Fruit fly (Drosophila melanogaster) whole organism, embryonic: ENCODE data around the gene Fas2.

Experiments
- Abd-B ChIP-seq: fragments of 200-800 bp; sonication (Bioruptor generic); optimal IDR thresholded peaks from 2 replicates; lab custom pipeline; 2018; ENCODE audit warnings: missing biosample characterization, mild to moderate bottlenecking, missing genetic modification characterization, moderate library complexity
- B-H2 ChIP-seq: fragments of 200-800 bp; sonication (Bioruptor generic); optimal IDR thresholded peaks from 2 replicates; lab custom pipeline; 2018; ENCODE audit warnings: missing biosample characterization, mild to moderate bottlenecking, missing genetic modification characterization
- CG10147 ChIP-seq: fragments of 200-800 bp; sonication (Bioruptor generic); optimal IDR thresholded peaks from 2 replicates; lab custom pipeline; 2019; ENCODE audit warnings: missing biosample characterization, mild to moderate bottlenecking, missing genetic modification characterization, moderate library complexity
- CG10267 ChIP-seq: fragments of 200-800 bp; sonication (Bioruptor generic); optimal IDR thresholded peaks from 2 replicates; lab custom pipeline; 2018; ENCODE audit warnings: missing biosample characterization, mild to moderate bottlenecking, missing genetic modification characterization, moderate library complexity
- CG11504 ChIP-seq: fragments of 200-800 bp; sonication (Bioruptor generic); optimal IDR thresholded peaks from 3 replicates; lab custom pipeline; 2019; ENCODE audit warnings: missing biosample characterization, mild to moderate bottlenecking, missing genetic modification characterization, moderate library complexity
- CG12942 ChIP-seq: fragments of 200-800 bp; sonication (Bioruptor generic); optimal IDR thresholded peaks from 3 replicates; lab custom pipeline; 2016; ENCODE audit warnings: missing biosample characterization, missing genetic modification characterization
- CG13775 ChIP-seq: fragments of 200-800 bp; sonication (Bioruptor generic); optimal IDR thresholded peaks from 3 replicates; lab custom pipeline; 2017; ENCODE audit warnings: missing biosample characterization, mild to moderate bottlenecking, missing genetic modification characterization
- CG1603 ChIP-seq: fragments of 200-800 bp; sonication (Bioruptor generic); optimal IDR thresholded peaks from 2 replicates; lab custom pipeline; 2019; ENCODE audit warnings: missing biosample characterization, mild to moderate bottlenecking, missing genetic modification characterization, moderate library complexity
- CG17612 ChIP-seq: fragments of 200-800 bp; sonication (Bioruptor generic); IDR thresholded peaks from 2 replicates; pipeline ENCODE4 v1.3.6; 2022; ENCODE audit warnings: missing biosample characterization, missing genetic modification characterization
- CG18599 ChIP-seq: fragments of 200-800 bp; sonication (Bioruptor generic); optimal IDR thresholded peaks from 3 replicates; lab custom pipeline; 2017; ENCODE audit warnings: missing biosample characterization, missing genetic modification characterization, mild to moderate bottlenecking, moderate library complexity, missing genetic modification reagents
- CG32767 ChIP-seq: fragments of 200-800 bp; sonication (Bioruptor generic); IDR thresholded peaks from 2 replicates; pipeline ENCODE4 v1.3.6; 2022; ENCODE audit warnings: missing biosample characterization, missing genetic modification characterization
- CG3995 ChIP-seq: fragments of 200-800 bp; sonication (Bioruptor generic); optimal IDR thresholded peaks from 3 replicates; lab custom pipeline; 2016; ENCODE audit warnings: missing biosample characterization, missing genetic modification characterization
- CG6175 ChIP-seq: fragments of 200-800 bp; sonication (Bioruptor generic); IDR thresholded peaks from 3 replicates; pipeline ENCODE4 v1.3.6; 2022; ENCODE audit warnings: missing biosample characterization, missing genetic modification characterization
- CG7271 ChIP-seq: fragments of 200-800 bp; sonication (Bioruptor generic); optimal IDR thresholded peaks from 2 replicates; lab custom pipeline; 2018; ENCODE audit warnings: missing biosample characterization, mild to moderate bottlenecking, missing genetic modification characterization, moderate library complexity
- CG8765 ChIP-seq: fragments of 200-800 bp; sonication (Bioruptor generic); IDR thresholded peaks from 2 replicates; pipeline ENCODE4 v1.3.6; 2022; ENCODE audit warnings: missing biosample characterization, missing genetic modification characterization
- Deaf1 ChIP-seq: fragments of 200-800 bp; optimal IDR thresholded peaks from 3 replicates; lab custom pipeline; 2019; ENCODE audit warnings: missing biosample characterization, mild to moderate bottlenecking, missing genetic modification characterization, moderate library complexity
- Dref ChIP-seq: fragments of 200-800 bp; sonication (Bioruptor generic); IDR thresholded peaks from 2 replicates; pipeline ENCODE4 v1.3.6; 2022; ENCODE audit warnings: missing biosample characterization, missing genetic modification characterization
- ERR ChIP-seq: fragments of 200-800 bp; sonication (Bioruptor generic); optimal IDR thresholded peaks from 2 replicates; lab custom pipeline; 2016; ENCODE audit warnings: missing biosample characterization, missing genetic modification characterization
- Gug ChIP-seq: fragments of 200-800 bp; sonication (Bioruptor generic); IDR thresholded peaks from 4 replicates; pipeline ENCODE4 v1.3.6; 2022; ENCODE audit warnings: missing biosample characterization, missing genetic modification characterization
- HLH54F ChIP-seq: fragments of 200-800 bp; sonication (Bioruptor generic); optimal IDR thresholded peaks from 3 replicates; lab custom pipeline; 2016; ENCODE audit warnings: missing biosample characterization, missing genetic modification characterization
- Hand ChIP-seq: fragments of 200-800 bp; sonication (Bioruptor generic); optimal IDR thresholded peaks from 2 replicates; lab custom pipeline; 2017; ENCODE audit warnings: mild to moderate bottlenecking, missing biosample characterization, missing genetic modification reagents, missing genetic modification characterization
- Hey ChIP-seq: fragments of 200-800 bp; sonication (Bioruptor generic); optimal IDR thresholded peaks from 3 replicates; lab custom pipeline; 2018; ENCODE audit warnings: missing biosample characterization, mild to moderate bottlenecking, missing genetic modification characterization
- HmgD ChIP-seq: fragments of 200-800 bp; sonication (Bioruptor generic); optimal IDR thresholded peaks from 3 replicates; lab custom pipeline; 2016; ENCODE audit warnings: missing biosample characterization, missing genetic modification characterization
- Hr78 ChIP-seq, 2 experiments: fragments of 200-800 bp in 1 of 2; fragments of >200 bp in 1 of 2; sonication (Bioruptor generic) in 1 of 2; optimal IDR thresholded peaks; 2 replicates each; lab custom pipeline; 2017 to 2019; ENCODE audit warnings: missing biosample characterization in 2 of 2, missing genetic modification characterization in 2 of 2, mild to moderate bottlenecking in 1 of 2, moderate library complexity in 1 of 2
- Hsf ChIP-seq: fragments of 200-800 bp; sonication (Bioruptor generic); optimal IDR thresholded peaks from 3 replicates; lab custom pipeline; 2016; ENCODE audit warnings: missing biosample characterization, missing genetic modification characterization
- PHDP ChIP-seq: fragments of 200-800 bp; sonication (Bioruptor generic); optimal IDR thresholded peaks from 3 replicates; lab custom pipeline; 2018; ENCODE audit warnings: missing biosample characterization, mild to moderate bottlenecking, missing genetic modification characterization, moderate library complexity
- Sox102F ChIP-seq: fragments of 200-800 bp; sonication (Bioruptor generic); optimal IDR thresholded peaks from 2 replicates; lab custom pipeline; 2018; ENCODE audit warnings: missing biosample characterization, mild to moderate bottlenecking, missing genetic modification characterization, moderate library complexity
- cg ChIP-seq: fragments of 200-800 bp; sonication (Bioruptor generic); optimal IDR thresholded peaks from 3 replicates; lab custom pipeline; 2019; ENCODE audit warnings: missing biosample characterization, mild to moderate bottlenecking, missing genetic modification characterization, moderate library complexity
- ci ChIP-seq: fragments of 200-800 bp; sonication (Bioruptor generic); IDR thresholded peaks from 3 replicates; pipeline ENCODE4 v1.3.6; 2022; ENCODE audit warnings: missing biosample characterization, missing genetic modification characterization
- grn ChIP-seq: fragments of 200-800 bp; sonication (Bioruptor generic); optimal IDR thresholded peaks from 3 replicates; lab custom pipeline; 2017; ENCODE audit warnings: missing biosample characterization, missing genetic modification characterization
- gt ChIP-seq: fragments of 200-800 bp; sonication (Bioruptor generic); IDR thresholded peaks from 2 replicates; pipeline ENCODE4 v1.3.6; 2022; ENCODE audit warnings: missing biosample characterization, missing genetic modification characterization
- h ChIP-seq: fragments of >200 bp; optimal IDR thresholded peaks from 2 replicates; lab custom pipeline; 2017
- hb ChIP-seq: fragments of 200-800 bp; sonication (Bioruptor generic); IDR thresholded peaks from 3 replicates; pipeline ENCODE4 v1.3.6; 2022; ENCODE audit warnings: missing biosample characterization, missing genetic modification characterization; ENCODE audit not compliant: partially characterized antibody
- insv ChIP-seq, 2 experiments: fragments of 200-800 bp; sonication (Bioruptor generic); optimal IDR thresholded peaks; 3 replicates each; lab custom pipeline; 2016 to 2018; ENCODE audit warnings: missing biosample characterization in 2 of 2, missing genetic modification characterization in 2 of 2
- jumu ChIP-seq: fragments of 200-800 bp; sonication (Bioruptor generic); optimal IDR thresholded peaks from 3 replicates; lab custom pipeline; 2016; ENCODE audit warnings: missing biosample characterization, missing genetic modification characterization
- ken ChIP-seq: fragments of 200-800 bp; sonication (Bioruptor generic); IDR thresholded peaks from 3 replicates; pipeline ENCODE4 v1.3.6; 2022; ENCODE audit warnings: missing biosample characterization, missing genetic modification characterization
- lmd ChIP-seq: fragments of 200-800 bp; sonication (Bioruptor generic); IDR thresholded peaks from 2 replicates; pipeline ENCODE4 v1.3.6; 2022; ENCODE audit warnings: missing biosample characterization, missing genetic modification characterization
- mam ChIP-seq: fragments of 200-800 bp; sonication (Bioruptor generic); optimal IDR thresholded peaks from 3 replicates; lab custom pipeline; 2016; ENCODE audit warnings: missing biosample characterization, missing genetic modification characterization
- mirr ChIP-seq: fragments of 200-800 bp; sonication (Bioruptor generic); optimal IDR thresholded peaks from 3 replicates; lab custom pipeline; 2018; ENCODE audit warnings: missing biosample characterization, mild to moderate bottlenecking, missing genetic modification characterization
- nerfin-1 ChIP-seq: fragments of 200-800 bp; sonication (Bioruptor generic); optimal IDR thresholded peaks from 3 replicates; lab custom pipeline; 2019; ENCODE audit warnings: missing biosample characterization, mild to moderate bottlenecking, missing genetic modification characterization, moderate library complexity
- org-1 ChIP-seq: fragments of 200-800 bp; sonication (Bioruptor generic); optimal IDR thresholded peaks from 2 replicates; lab custom pipeline; 2017; ENCODE audit warnings: missing biosample characterization, missing genetic modification characterization
- pum ChIP-seq: fragments of 200-800 bp; sonication (Bioruptor generic); optimal IDR thresholded peaks from 2 replicates; lab custom pipeline; 2016; ENCODE audit warnings: missing biosample characterization, missing genetic modification characterization
- ranshi ChIP-seq: fragments of 200-800 bp; sonication (Bioruptor generic); IDR thresholded peaks from 2 replicates; pipeline ENCODE4 v1.3.6; 2022; ENCODE audit warnings: missing biosample characterization, missing genetic modification characterization
- sd ChIP-seq: fragments of 200-800 bp; sonication (Bioruptor generic); optimal IDR thresholded peaks from 3 replicates; lab custom pipeline; 2018; ENCODE audit warnings: missing biosample characterization, mild to moderate bottlenecking, missing genetic modification characterization, moderate library complexity
- slbo ChIP-seq: fragments of 200-800 bp; sonication (Bioruptor generic); IDR thresholded peaks from 2 replicates; pipeline ENCODE4 v1.3.6; 2022; ENCODE audit warnings: missing biosample characterization, missing genetic modification characterization
- tin ChIP-seq: fragments of 200-800 bp; sonication (Bioruptor generic); optimal IDR thresholded peaks from 3 replicates; lab custom pipeline; 2016; ENCODE audit warnings: missing biosample characterization, missing genetic modification characterization
- tll ChIP-seq, 2 experiments: fragments of 200-800 bp in 1 of 2; fragments of >200 bp in 1 of 2; sonication (Bioruptor generic) in 1 of 2; optimal IDR thresholded peaks; 2 replicates each; lab custom pipeline; 2017 to 2019; ENCODE audit warnings: missing biosample characterization in 2 of 2, missing genetic modification characterization in 2 of 2, mild to moderate bottlenecking in 1 of 2, moderate library complexity in 1 of 2
- twi ChIP-seq: fragments of 200-800 bp; optimal IDR thresholded peaks from 2 replicates; lab custom pipeline; 2019; ENCODE audit warnings: missing biosample characterization, mild to moderate bottlenecking, missing genetic modification characterization, moderate library complexity
- vfl ChIP-seq: fragments of 200-800 bp; sonication (Bioruptor generic); optimal IDR thresholded peaks from 2 replicates; lab custom pipeline; 2016; ENCODE audit warnings: missing biosample characterization, missing genetic modification characterization

The Fas2 gene

DNA sequence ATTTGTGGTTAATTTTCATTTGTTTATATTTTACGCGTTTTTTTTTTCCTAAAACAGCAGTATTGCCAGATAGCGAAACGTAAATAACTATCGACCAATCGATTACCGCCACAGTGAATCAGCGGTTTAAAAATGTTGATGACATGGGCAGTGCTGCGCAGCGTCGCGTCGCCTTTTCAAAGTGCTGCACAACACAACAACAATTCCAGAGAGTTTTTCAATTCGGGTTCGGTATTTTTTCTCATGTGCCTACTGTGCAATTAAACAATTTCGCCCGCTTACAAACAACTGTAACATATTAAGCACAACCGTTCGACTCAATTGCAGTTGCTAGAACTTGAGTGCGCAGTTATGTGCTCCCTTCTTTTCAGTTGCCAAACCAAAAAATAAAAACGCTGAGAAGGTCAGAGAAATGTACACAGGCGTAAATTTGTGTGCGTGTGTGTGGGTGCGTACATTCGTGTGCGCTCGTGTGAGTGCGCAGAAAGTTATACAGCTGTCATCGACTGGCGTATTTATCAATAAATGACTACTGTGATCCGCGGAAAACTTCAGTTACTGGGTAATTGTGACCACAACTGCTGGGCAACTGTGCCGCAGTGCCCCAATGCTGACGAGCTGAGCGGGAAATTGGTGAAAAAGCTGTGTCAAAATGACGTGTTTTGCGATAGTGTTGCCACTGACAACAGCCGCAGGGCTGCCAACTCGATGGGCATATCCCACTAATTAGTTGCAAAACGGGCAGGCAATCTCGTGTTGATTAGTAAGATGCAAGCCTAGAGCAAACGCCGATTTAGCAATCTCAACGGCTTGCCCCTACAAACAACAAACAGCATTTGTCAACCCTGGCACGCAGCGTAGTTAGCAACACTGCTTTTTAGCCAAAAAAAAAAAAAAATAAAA lies 88.8 kb downstream of the Fas2 start, which contains the start of the genes tyf and Tip60 (continued):
- TF ChIP-seq ken (GFP tag; lab: Robert Waterston, UW): no peak
- TF ChIP-seq PHDP (tag; lab: Kevin White, UChicago): no peak
- TF ChIP-seq CG10147 (GFP tag; lab: Kevin White, UChicago): no peak
- no peak for TF ChIP-seq CG11504
- TF ChIP-seq mam (GFP tag; lab: Kevin White, UChicago): peak; percentile 36
- TF ChIP-seq lmd (GFP tag; lab: Robert Waterston, UW): peak; percentile 24; the same call in 1 of the 2 replicates
- TF ChIP-seq org-1 (GFP tag; lab: Kevin White, UChicago): no peak
- TF ChIP-seq ci (GFP tag; lab: Robert Waterston, UW): peak; percentile 47; the same call in 1 of the 3 replicates
- no peak for TF ChIP-seq Abd-B
- peak; percentile 51 for TF ChIP-seq CG1603
- TF ChIP-seq CG10267 (tag; lab: Kevin White, UChicago): peak; percentile 88
- no peak for TF ChIP-seq sd (tag; lab: Kevin White, UChicago)
- TF ChIP-seq Deaf1 (tag; lab: Kevin White, UChicago): no peak
- peak; percentile 34 for TF ChIP-seq CG18599 (GFP tag; lab: Kevin White, UChicago)
- no peak for TF ChIP-seq hb
- no peak for TF ChIP-seq Hand (GFP tag; lab: Kevin White, UChicago)
- peak; percentile 12 for TF ChIP-seq vfl (GFP tag; lab: Kevin White, UChicago)
- no peak for TF ChIP-seq gt
- TF ChIP-seq h: no peak
- TF ChIP-seq Hey (tag; lab: Kevin White, UChicago): no peak
- TF ChIP-seq pum (GFP tag; lab: Kevin White, UChicago): no peak
- no peak for TF ChIP-seq CG13775 (GFP tag; lab: Kevin White, UChicago)
- no peak for TF ChIP-seq CG17612
- no peak for TF ChIP-seq mirr (GFP tag; lab: Kevin White, UChicago)
- no peak for TF ChIP-seq ERR
- TF ChIP-seq jumu: peak; percentile 33
- 0 out of 3 replicates have a peak, but pooled peaks have one; percentile 54 for TF ChIP-seq CG6175 (GFP tag; lab: Robert Waterston, UW)
- TF ChIP-seq B-H2: no peak
- no peak for TF ChIP-seq tll (GFP tag; optimal IDR thresholded peaks at IDR 0.05; lab: Kevin White, UChicago)
- peak; percentile 91 for TF ChIP-seq cg (GFP tag; lab: Kevin White, UChicago)
- TF ChIP-seq insv (GFP tag; optimal IDR thresholded peaks at IDR 0.05; lab: Kevin White, UChicago): no peak
- no peak for TF ChIP-seq CG12942 (GFP tag; lab: Kevin White, UChicago)
- TF ChIP-seq CG32767: 0 out of 2 replicates have a peak, but pooled peaks have one; percentile 32
- peak; percentile 37 for TF ChIP-seq HLH54F
- TF ChIP-seq CG8765 (GFP tag; lab: Robert Waterston, UW): no peak
- no peak for TF ChIP-seq ranshi (GFP tag; lab: Robert Waterston, UW)
- TF ChIP-seq slbo (GFP tag; lab: Robert Waterston, UW): peak; percentile 62
- peak; percentile 40 for TF ChIP-seq HmgD (GFP tag; lab: Kevin White, UChicago)
- TF ChIP-seq Hsf (GFP tag; lab: Kevin White, UChicago): peak; percentile 2
- no peak for TF ChIP-seq grn (GFP tag; lab: Kevin White, UChicago)
- TF ChIP-seq CG7271 (tag; lab: Kevin White, UChicago): no peak
- TF ChIP-seq Hr78 (GFP tag; optimal IDR thresholded peaks at IDR 0.05; lab: Kevin White, UChicago): peak in 1 of 2 experiments; percentile 29
- TF ChIP-seq nerfin-1 (tag; lab: Kevin White, UChicago): peak; percentile 30
- peak; percentile 11 for TF ChIP-seq tin (GFP tag; lab: Kevin White, UChicago)
- no peak for TF ChIP-seq Sox102F
- no peak for TF ChIP-seq CG3995
- TF ChIP-seq twi (tag; lab: Kevin White, UChicago): peak; percentile 2
- TF ChIP-seq Dref (GFP tag; lab: Robert Waterston, UW): peak; percentile 83
- peak; percentile 34; the same call in 1 of the 4 replicates for TF ChIP-seq Gug (GFP tag; lab: Robert Waterston, UW)
